Fruit fly (Drosophila melanogaster) whole organism, embryonic: ENCODE measurements around the gene Lim3.

Experiments
- Ada2b ChIP-seq: fragments of 200-800 bp; sonication (Bioruptor generic); IDR thresholded peaks from 2 replicates; pipeline ENCODE4 v1.3.6; 2022; ENCODE audit warnings: missing biosample characterization, missing genetic modification characterization
- Awh ChIP-seq: fragments of 200-800 bp; sonication (Bioruptor generic); IDR thresholded peaks from 2 replicates; pipeline ENCODE4, ENCODE4 v1.3.6; 2022; ENCODE audit warnings: missing biosample characterization, missing genetic modification characterization
- BEAF-32 ChIP-seq: fragments of 200-800 bp; sonication (Bioruptor generic); optimal IDR thresholded peaks from 3 replicates; lab custom pipeline; 2017; ENCODE audit warnings: missing biosample characterization, missing genetic modification characterization, mild to moderate bottlenecking, moderate library complexity, missing genetic modification reagents
- CG10274 ChIP-seq: fragments of 200-800 bp; sonication (Bioruptor generic); optimal IDR thresholded peaks from 3 replicates; lab custom pipeline; 2017; ENCODE audit warnings: missing biosample characterization, mild to moderate bottlenecking, missing genetic modification characterization
- CG10462 ChIP-seq: fragments of 200-800 bp; sonication (Bioruptor generic); optimal IDR thresholded peaks from 2 replicates; lab custom pipeline; 2016; ENCODE audit warnings: missing biosample characterization, missing genetic modification characterization
- CG11560 ChIP-seq: fragments of 200-800 bp; sonication (Bioruptor generic); IDR thresholded peaks from 3 replicates; pipeline ENCODE4 v1.3.6; 2022; ENCODE audit warnings: missing biosample characterization, missing genetic modification characterization
- CG12104 ChIP-seq: fragments of 200-800 bp; sonication (Bioruptor generic); optimal IDR thresholded peaks from 3 replicates; lab custom pipeline; 2016; ENCODE audit warnings: missing biosample characterization, missing genetic modification characterization
- CG12744 ChIP-seq: fragments of 200-800 bp; sonication (Bioruptor generic); optimal IDR thresholded peaks from 2 replicates; lab custom pipeline; 2016; ENCODE audit warnings: missing biosample characterization, missing genetic modification characterization
- CG13624 ChIP-seq: fragments of 200-800 bp; sonication (Bioruptor generic); optimal IDR thresholded peaks from 2 replicates; lab custom pipeline; 2016; ENCODE audit warnings: missing biosample characterization, missing genetic modification characterization
- CG15479 ChIP-seq: fragments of 200-800 bp; sonication (Bioruptor generic); optimal IDR thresholded peaks from 3 replicates; lab custom pipeline; 2019; ENCODE audit warnings: missing biosample characterization, mild to moderate bottlenecking, missing genetic modification characterization, moderate library complexity
- CG15514 ChIP-seq: fragments of 200-800 bp; sonication (Bioruptor generic); optimal IDR thresholded peaks from 3 replicates; lab custom pipeline; 2017; ENCODE audit warnings: missing biosample characterization, missing genetic modification characterization, mild to moderate bottlenecking, moderate library complexity, missing genetic modification reagents
- CG16779 ChIP-seq: fragments of 200-800 bp; sonication (Bioruptor generic); IDR thresholded peaks from 2 replicates; pipeline ENCODE4 v1.3.6; 2022; ENCODE audit warnings: missing biosample characterization, missing genetic modification characterization
- CG16815 ChIP-seq: fragments of 200-800 bp; sonication (Bioruptor generic); optimal IDR thresholded peaks from 3 replicates; lab custom pipeline; 2017; ENCODE audit warnings: missing biosample characterization, mild to moderate bottlenecking, missing genetic modification characterization
- CG2120 ChIP-seq: fragments of 200-800 bp; sonication (Bioruptor generic); optimal IDR thresholded peaks from 3 replicates; lab custom pipeline; 2016; ENCODE audit warnings: missing biosample characterization, missing genetic modification characterization
- CG30020 ChIP-seq: fragments of 200-800 bp; optimal IDR thresholded peaks from 2 replicates; lab custom pipeline; 2019; ENCODE audit warnings: missing biosample characterization, mild to moderate bottlenecking, missing genetic modification characterization, moderate library complexity
- CG31441 ChIP-seq: fragments of 200-800 bp; sonication (Bioruptor generic); IDR thresholded peaks from 2 replicates; pipeline ENCODE4 v1.3.6; 2022; ENCODE audit warnings: missing biosample characterization, missing genetic modification characterization
- CG3163 ChIP-seq: fragments of 200-800 bp; sonication (Bioruptor generic); optimal IDR thresholded peaks from 3 replicates; lab custom pipeline; 2016; ENCODE audit warnings: missing biosample characterization, missing genetic modification characterization
- CG32532 ChIP-seq: fragments of 200-800 bp; sonication (Bioruptor generic); IDR thresholded peaks from 2 replicates; pipeline ENCODE4 v1.3.6; 2022; ENCODE audit warnings: missing biosample characterization, missing genetic modification characterization
- CG32767 ChIP-seq: fragments of 200-800 bp; sonication (Bioruptor generic); IDR thresholded peaks from 2 replicates; pipeline ENCODE4 v1.3.6; 2022; ENCODE audit warnings: missing biosample characterization, missing genetic modification characterization
- CG42726 ChIP-seq: fragments of 200-800 bp; sonication (Bioruptor generic); IDR thresholded peaks from 2 replicates; pipeline ENCODE4 v1.3.6; 2022; ENCODE audit warnings: missing biosample characterization, missing genetic modification characterization; ENCODE audit not compliant: partially characterized antibody
- CG4424 ChIP-seq: fragments of 200-800 bp; sonication (Bioruptor generic); optimal IDR thresholded peaks from 3 replicates; lab custom pipeline; 2016; ENCODE audit warnings: missing biosample characterization, missing genetic modification characterization
- CG7839 ChIP-seq: fragments of 200-800 bp; sonication (Bioruptor generic); optimal IDR thresholded peaks from 3 replicates; lab custom pipeline; 2018; ENCODE audit warnings: missing biosample characterization, mild to moderate bottlenecking, missing genetic modification characterization, moderate library complexity
- CG9727 ChIP-seq: fragments of 200-800 bp; sonication (Bioruptor generic); optimal IDR thresholded peaks from 3 replicates; lab custom pipeline; 2017; ENCODE audit warnings: missing biosample characterization, mild to moderate bottlenecking, missing genetic modification characterization
- CG9876 ChIP-seq: fragments of 200-800 bp; sonication (Bioruptor generic); optimal IDR thresholded peaks from 2 replicates; lab custom pipeline; 2016; ENCODE audit warnings: missing biosample characterization, missing genetic modification characterization
- D19A ChIP-seq: fragments of 200-800 bp; optimal IDR thresholded peaks from 3 replicates; lab custom pipeline; 2019; ENCODE audit warnings: missing biosample characterization, mild to moderate bottlenecking, missing genetic modification characterization, moderate library complexity
- Dll ChIP-seq: fragments of 200-800 bp; sonication (Bioruptor generic); IDR thresholded peaks from 4 replicates; pipeline ENCODE4 v1.3.6; 2022; ENCODE audit warnings: missing biosample characterization, missing genetic modification characterization; ENCODE audit not compliant: partially characterized antibody
- Fer3 ChIP-seq: fragments of 200-800 bp; sonication (Bioruptor generic); optimal IDR thresholded peaks from 2 replicates; lab custom pipeline; 2018; ENCODE audit warnings: missing biosample characterization, mild to moderate bottlenecking, missing genetic modification characterization, moderate library complexity
- Hr78 ChIP-seq, 2 experiments: fragments of 200-800 bp in 1 of 2; fragments of >200 bp in 1 of 2; sonication (Bioruptor generic) in 1 of 2; optimal IDR thresholded peaks; 2 replicates each; lab custom pipeline; 2017 to 2019; ENCODE audit warnings: missing biosample characterization in 2 of 2, missing genetic modification characterization in 2 of 2, mild to moderate bottlenecking in 1 of 2, moderate library complexity in 1 of 2
- Lhr ChIP-seq: fragments of 200-800 bp; sonication (Bioruptor generic); optimal IDR thresholded peaks from 3 replicates; lab custom pipeline; 2017; ENCODE audit warnings: mild to moderate bottlenecking, missing biosample characterization, missing genetic modification reagents, missing genetic modification characterization
- Mad ChIP-seq: fragments of 200-800 bp; sonication (Bioruptor generic); optimal IDR thresholded peaks from 2 replicates; lab custom pipeline; 2016; ENCODE audit warnings: missing biosample characterization, missing genetic modification characterization
- Max ChIP-seq: fragments of 200-800 bp; sonication (Bioruptor generic); optimal IDR thresholded peaks from 2 replicates; lab custom pipeline; 2016; ENCODE audit warnings: missing biosample characterization, mild to moderate bottlenecking, missing genetic modification characterization
- Med ChIP-seq: fragments of 200-800 bp; sonication (Bioruptor generic); peaks from one replicate; lab custom pipeline; 2016; ENCODE audit warnings: missing biosample characterization, missing genetic modification characterization, mild to moderate bottlenecking, inconsistent platforms, moderate library complexity
- Rx ChIP-seq: fragments of 200-800 bp; sonication (Bioruptor generic); IDR thresholded peaks from 2 replicates; pipeline ENCODE4 v1.3.6; 2022; ENCODE audit warnings: missing biosample characterization, missing genetic modification characterization
- Sox102F ChIP-seq: fragments of 200-800 bp; sonication (Bioruptor generic); optimal IDR thresholded peaks from 2 replicates; lab custom pipeline; 2018; ENCODE audit warnings: missing biosample characterization, mild to moderate bottlenecking, missing genetic modification characterization, moderate library complexity
- ac ChIP-seq: fragments of 200-800 bp; sonication (Bioruptor generic); optimal IDR thresholded peaks from 3 replicates; lab custom pipeline; 2017; ENCODE audit warnings: missing biosample characterization, mild to moderate bottlenecking, missing genetic modification characterization
- amos ChIP-seq: fragments of 200-800 bp; sonication (Bioruptor generic); IDR thresholded peaks from 2 replicates; pipeline ENCODE4 v1.3.6; 2022; ENCODE audit warnings: missing biosample characterization, missing genetic modification characterization; ENCODE audit not compliant: partially characterized antibody
- ase ChIP-seq: fragments of 200-800 bp; sonication (Bioruptor generic); IDR thresholded peaks from 3 replicates; pipeline ENCODE4 v1.3.6; 2022; ENCODE audit warnings: missing biosample characterization, missing genetic modification characterization
- crc ChIP-seq: fragments of 200-800 bp; sonication (Bioruptor generic); optimal IDR thresholded peaks from 2 replicates; lab custom pipeline; 2016; ENCODE audit warnings: missing biosample characterization, missing genetic modification characterization
- crp ChIP-seq, 2 experiments: fragments of 200-800 bp; sonication (Bioruptor generic); optimal IDR thresholded peaks; 2 replicates in 1 of 2; 3 replicates in 1 of 2; lab custom pipeline; 2017; ENCODE audit warnings: missing biosample characterization in 2 of 2, missing genetic modification characterization in 2 of 2, mild to moderate bottlenecking in 1 of 2, moderate library complexity in 1 of 2
- da ChIP-seq: fragments of 200-800 bp; sonication (Bioruptor generic); optimal IDR thresholded peaks from 2 replicates; lab custom pipeline; 2016; ENCODE audit warnings: missing biosample characterization, missing genetic modification characterization
- dysf ChIP-seq: fragments of 200-800 bp; sonication (Bioruptor generic); IDR thresholded peaks from 3 replicates; pipeline ENCODE4 v1.3.6; 2022; ENCODE audit warnings: missing biosample characterization, missing genetic modification characterization
- ems ChIP-seq: fragments of 200-800 bp; sonication (Bioruptor generic); optimal IDR thresholded peaks from 3 replicates; lab custom pipeline; 2016; ENCODE audit warnings: missing biosample characterization, missing genetic modification characterization
- fd102C ChIP-seq: fragments of 200-800 bp; sonication (Bioruptor generic); optimal IDR thresholded peaks from 2 replicates; lab custom pipeline; 2018; ENCODE audit warnings: missing biosample characterization, mild to moderate bottlenecking, missing genetic modification characterization, moderate library complexity
- fru ChIP-seq: fragments of >200 bp; optimal IDR thresholded peaks from 2 replicates; lab custom pipeline; 2017
- nau ChIP-seq: fragments of 200-800 bp; sonication (Bioruptor generic); optimal IDR thresholded peaks from 3 replicates; lab custom pipeline; 2017; ENCODE audit warnings: missing biosample characterization, mild to moderate bottlenecking, missing genetic modification characterization, missing genetic modification reagents
- scrt ChIP-seq: fragments of 200-800 bp; sonication (Bioruptor generic); optimal IDR thresholded peaks from 2 replicates; lab custom pipeline; 2018; ENCODE audit warnings: missing biosample characterization, mild to moderate bottlenecking, missing genetic modification characterization, moderate library complexity
- sens ChIP-seq: fragments of 200-800 bp; sonication (Bioruptor generic); peaks from one replicate; lab custom pipeline; 2016; ENCODE audit warnings: missing biosample characterization, missing genetic modification characterization
- sim ChIP-seq: fragments of 200-800 bp; sonication (Bioruptor generic); IDR thresholded peaks from 2 replicates; pipeline ENCODE4 v1.3.6; 2022; ENCODE audit warnings: missing biosample characterization, missing genetic modification characterization
- ssp ChIP-seq: fragments of 200-800 bp; sonication (Bioruptor generic); IDR thresholded peaks from 2 replicates; pipeline ENCODE4 v1.3.6; 2022; ENCODE audit warnings: missing biosample characterization, missing genetic modification characterization
- stc ChIP-seq: fragments of 200-800 bp; sonication (Bioruptor generic); IDR thresholded peaks from 2 replicates; pipeline ENCODE4 v1.3.6; 2022; ENCODE audit warnings: missing biosample characterization, missing genetic modification characterization
- toy ChIP-seq: fragments of 200-800 bp; sonication (Bioruptor generic); IDR thresholded peaks from 2 replicates; pipeline ENCODE4 v1.3.6; 2022; ENCODE audit warnings: missing biosample characterization, missing genetic modification characterization
- zfh2 ChIP-seq: fragments of 200-800 bp; sonication (Bioruptor generic); optimal IDR thresholded peaks from 2 replicates; lab custom pipeline; 2016; ENCODE audit warnings: missing biosample characterization, missing genetic modification characterization

Gene Lim3

DNA sequence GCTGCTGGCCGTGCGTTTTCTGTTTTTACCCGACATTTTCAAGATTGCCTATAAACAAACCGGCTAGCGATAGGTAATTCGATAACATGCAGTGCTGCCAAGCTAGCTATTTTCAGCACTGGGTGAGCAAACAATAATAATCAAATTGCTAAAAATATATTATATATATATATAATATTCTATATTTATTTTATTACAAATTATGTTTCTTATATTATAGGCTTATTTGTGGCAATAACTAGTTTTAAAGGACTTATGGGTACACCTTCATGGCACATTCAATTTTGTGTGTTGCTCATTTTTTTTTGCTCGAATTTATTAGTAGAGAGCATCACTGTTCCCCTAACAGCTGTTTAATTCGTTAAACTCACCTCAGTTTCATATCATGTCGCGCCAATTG, 18.7 kb upstream of the Lim3 start (continued):
- peak; percentile 23 for TF ChIP-seq CG12104 (GFP tag; lab: Kevin White, UChicago)
- peak; percentile 53; the same call in 2 of the 4 replicates for TF ChIP-seq Dll (GFP tag; lab: Robert Waterston, UW)
- peak; percentile 72 for TF ChIP-seq CG7839 (tag; lab: Kevin White, UChicago)
- no peak for TF ChIP-seq CG9876 (GFP tag; lab: Kevin White, UChicago)
- TF ChIP-seq Fer3 (tag; lab: Kevin White, UChicago): peak; percentile 61
- TF ChIP-seq CG15514 (GFP tag; lab: Kevin White, UChicago): peak; percentile 53
- peak; percentile 56 for TF ChIP-seq CG32532 (GFP tag; lab: Robert Waterston, UW)
- TF ChIP-seq toy (GFP tag; lab: Robert Waterston, UW): no peak
- TF ChIP-seq CG10274 (GFP tag; lab: Kevin White, UChicago): no peak
- no peak for TF ChIP-seq crc (GFP tag; lab: Kevin White, UChicago)
- TF ChIP-seq CG32767 (GFP tag; lab: Robert Waterston, UW): no peak
- TF ChIP-seq stc (GFP tag; lab: Robert Waterston, UW): no peak
- no peak for TF ChIP-seq Hr78 (GFP tag; optimal IDR thresholded peaks at IDR 0.05; lab: Kevin White, UChicago)
- TF ChIP-seq CG4424 (GFP tag; lab: Kevin White, UChicago): peak; percentile 47
- peak; percentile 1 for TF ChIP-seq ac
- TF ChIP-seq CG9727: peak; percentile 43
- TF ChIP-seq ssp (GFP tag; lab: Robert Waterston, UW): no peak
- no peak for TF ChIP-seq Sox102F
- no peak for TF ChIP-seq Ada2b (GFP tag; lab: Robert Waterston, UW)
- TF ChIP-seq zfh2: peak; percentile 15
- peak; percentile 57 for TF ChIP-seq CG30020
- no peak for TF ChIP-seq ase (GFP tag; lab: Robert Waterston, UW)
- no peak for TF ChIP-seq sim (GFP tag; lab: Robert Waterston, UW)
- TF ChIP-seq Med: peak; percentile 34
- TF ChIP-seq Awh (GFP tag; lab: Robert Waterston, UW): no peak
- no peak for TF ChIP-seq CG12744
- TF ChIP-seq CG15479: no peak
- TF ChIP-seq CG3163 (GFP tag; lab: Kevin White, UChicago): no peak
- TF ChIP-seq Lhr (GFP tag; lab: Kevin White, UChicago): no peak
- peak; percentile 25 for TF ChIP-seq Max
- TF ChIP-seq Mad (GFP tag; lab: Kevin White, UChicago): no peak
- TF ChIP-seq CG42726 (GFP tag; lab: Robert Waterston, UW): no peak
- no peak for TF ChIP-seq fd102C (GFP tag; lab: Kevin White, UChicago)
- no peak for TF ChIP-seq scrt
- TF ChIP-seq ems (GFP tag; lab: Kevin White, UChicago): no peak
- TF ChIP-seq fru (lab: Kevin White, UChicago): no peak
- peak; percentile 67 for TF ChIP-seq CG2120 (GFP tag; lab: Kevin White, UChicago)
- TF ChIP-seq CG16815 (GFP tag; lab: Kevin White, UChicago): peak; percentile 46
- no peak for TF ChIP-seq nau (GFP tag; lab: Kevin White, UChicago)
- peak; percentile 18 for TF ChIP-seq sens
- no peak for TF ChIP-seq CG10462
- TF ChIP-seq D19A (tag; lab: Kevin White, UChicago): no peak
- TF ChIP-seq amos: no peak
- peak; percentile 66 to 91 for TF ChIP-seq crp (GFP tag; optimal IDR thresholded peaks at IDR 0.05; lab: Kevin White, UChicago)
- no peak for TF ChIP-seq CG13624 (GFP tag; lab: Kevin White, UChicago)
- peak; percentile 23 for TF ChIP-seq BEAF-32 (GFP tag; lab: Kevin White, UChicago)
- TF ChIP-seq CG16779 (GFP tag; lab: Robert Waterston, UW): no peak
- no peak; the same call in 1 of the 2 replicates for TF ChIP-seq CG31441 (GFP tag; lab: Robert Waterston, UW)
- TF ChIP-seq Rx (GFP tag; lab: Robert Waterston, UW): no peak
- no peak for TF ChIP-seq CG11560
- TF ChIP-seq da (GFP tag; lab: Kevin White, UChicago): no peak
- peak; percentile 74; the same call in 2 of the 3 replicates for TF ChIP-seq dysf
